Worm (Caenorhabditis elegans) whole organism, L3 larva: ENCODE results near the gene F41F3.1.

Experiments
- ceh-16 ChIP-seq: sonication (generic microtip); optimal IDR thresholded peaks from 2 replicates; lab custom pipeline; 2017; ENCODE audit warnings: missing biosample characterization, missing genetic modification characterization
- ceh-82 ChIP-seq: fragments of 150-350 bp; optimal IDR thresholded peaks from 2 replicates; lab custom pipeline; 2014; ENCODE audit warnings: missing biosample characterization, missing genetic modification characterization
- daf-12 ChIP-seq: fragments of 150-350 bp; optimal IDR thresholded peaks from 2 replicates; lab custom pipeline; 2014; ENCODE audit warnings: missing biosample characterization, missing genetic modification reagents, missing genetic modification characterization
- mdl-1 ChIP-seq: fragments of 150-350 bp; optimal IDR thresholded peaks from 2 replicates; lab custom pipeline; 2014; ENCODE audit warnings: missing biosample characterization, missing genetic modification characterization
- nhr-11 ChIP-seq: fragments of 150-350 bp; optimal IDR thresholded peaks from 2 replicates; lab custom pipeline; 2014; ENCODE audit warnings: missing biosample characterization, missing genetic modification characterization
- nhr-76 ChIP-seq: fragments of 150-350 bp; sonication (generic microtip); optimal IDR thresholded peaks from 5 replicates; lab custom pipeline; 2014; ENCODE audit warnings: missing biosample characterization, missing genetic modification characterization
- pha-4 ChIP-seq: fragments of 150-350 bp; optimal IDR thresholded peaks from 2 replicates; lab custom pipeline; 2014; ENCODE audit warnings: missing biosample characterization, missing genetic modification reagents, missing genetic modification characterization
- pqm-1 ChIP-seq: fragments of 150-350 bp; optimal IDR thresholded peaks from 2 replicates; lab custom pipeline; 2017; ENCODE audit warnings: missing biosample characterization, missing genetic modification characterization, inconsistent platforms
- skn-1 ChIP-seq: fragments of 150-350 bp; optimal IDR thresholded peaks from 2 replicates; lab custom pipeline; 2014; ENCODE audit warnings: missing biosample characterization, missing genetic modification characterization
- unc-39 ChIP-seq: sonication (generic microtip); optimal IDR thresholded peaks from 4 replicates; lab custom pipeline; 2017; ENCODE audit warnings: missing biosample characterization, missing genetic modification characterization
- unc-62 ChIP-seq: fragments of 150-350 bp; sonication (generic microtip); optimal IDR thresholded peaks from 4 replicates; lab custom pipeline; 2014; ENCODE audit warnings: missing biosample characterization, missing genetic modification reagents, missing genetic modification characterization
- ztf-4 ChIP-seq: fragments of 150-350 bp; optimal IDR thresholded peaks from 2 replicates; lab custom pipeline; 2014; ENCODE audit warnings: missing biosample characterization, missing genetic modification characterization

DNA sequence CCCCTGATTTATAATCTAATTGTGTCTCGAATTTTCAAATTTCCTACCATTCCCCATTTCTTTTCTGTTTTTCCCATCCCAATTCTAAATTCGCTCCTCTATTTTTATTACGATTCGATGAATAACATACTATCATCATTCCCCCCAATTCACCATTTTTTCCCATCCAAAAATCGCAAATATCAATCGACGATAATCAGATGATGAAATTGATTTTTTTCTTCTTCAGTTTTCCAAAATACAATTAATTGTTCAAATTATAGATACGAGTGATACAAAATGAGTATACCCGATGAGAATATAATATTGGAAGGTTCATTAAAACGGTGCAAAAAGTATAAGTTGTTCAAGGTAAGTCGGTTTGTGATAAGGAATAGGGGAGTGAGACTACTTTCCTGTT lies 11.7 kb upstream of the F41F3.1 start, which contains the start of gene soc-1:
- no peak for TF ChIP-seq unc-39 (tag; lab: Kevin White, UChicago)
- no peak for TF ChIP-seq ztf-4 (tag; lab: Kevin White, UChicago)
- TF ChIP-seq pqm-1 (tag; lab: Kevin White, UChicago), result no peak
- no peak for TF ChIP-seq ceh-82
- no peak for TF ChIP-seq nhr-11 (tag; lab: Kevin White, UChicago)
- no peak for TF ChIP-seq mdl-1
- TF ChIP-seq ceh-16, result no peak
- TF ChIP-seq daf-12 (tag; lab: Kevin White, UChicago), result no peak
- TF ChIP-seq pha-4 (tag; lab: Kevin White, UChicago), result no peak
- no peak for TF ChIP-seq unc-62
- TF ChIP-seq skn-1 (tag; lab: Kevin White, UChicago), result no peak
- TF ChIP-seq nhr-76, result no peak
